Worm (Caenorhabditis elegans): Measurements from ENCODE around the gene rev-1.

- TF ChIP-seq F49E8.2 (tag; optimal IDR thresholded peaks at IDR 0.05; ENCODE audit: insufficient read depth) (no peak), ama-1 (optimal IDR thresholded peaks at IDR 0.05) (no peak), ama-1 (GFP tag; optimal IDR thresholded peaks at IDR 0.05) (no peak), madf-10 (tag; optimal IDR thresholded peaks at IDR 0.05) (no peak), ekl-4 (GFP tag; IDR thresholded peaks at IDR 0.05) (no peak), unc-62 (GFP tag; optimal IDR thresholded peaks at IDR 0.05) (no peak), nhr-120 (GFP tag; IDR thresholded peaks at IDR 0.05) (no peak)
Observed at ce11 chrII:7870062-7870461, 30.4 kb upstream of the rev-1 start, which contains the start of gene ztf-17.
